Worm (Caenorhabditis elegans) whole organism, early embryonic: Measurements from ENCODE around the gene C26F1.3.

Experiments
- B0310.2 ChIP-seq: sonication (generic microtip); optimal IDR thresholded peaks from 2 replicates; lab custom pipeline; 2016; ENCODE audit warnings: mild to moderate bottlenecking, missing genetic modification characterization, missing compliant biosample characterization
- F13C5.2 ChIP-seq: sonication (generic microtip); optimal IDR thresholded peaks from 2 replicates; lab custom pipeline; 2017; ENCODE audit warnings: mild to moderate bottlenecking, missing genetic modification characterization, inconsistent platforms, missing compliant biosample characterization
- aly-1 ChIP-seq: sonication (generic microtip); optimal IDR thresholded peaks from 2 replicates; lab custom pipeline; 2016; ENCODE audit warnings: missing genetic modification characterization, missing compliant biosample characterization
- ama-1 ChIP-seq: fragments of 150-350 bp; optimal IDR thresholded peaks from 2 replicates; lab custom pipeline; 2014
- ceh-13 ChIP-seq: fragments of 200-800 bp; sonication (Bioruptor generic); optimal IDR thresholded peaks from 2 replicates; lab custom pipeline; 2018; ENCODE audit warnings: mild to moderate bottlenecking, missing genetic modification characterization, missing compliant biosample characterization
- ceh-36 ChIP-seq: sonication (generic microtip); optimal IDR thresholded peaks from 2 replicates; lab custom pipeline; 2016; ENCODE audit warnings: missing genetic modification characterization, inconsistent platforms, missing compliant biosample characterization
- ets-7 ChIP-seq: sonication (generic microtip); optimal IDR thresholded peaks from 2 replicates; lab custom pipeline; 2016; ENCODE audit warnings: missing genotype, missing genetic modification characterization, missing compliant biosample characterization
- flt-1 ChIP-seq: fragments of 200-800 bp; sonication (Bioruptor generic); IDR thresholded peaks from 2 replicates; pipeline ENCODE4 v1.3.6; 2022; ENCODE audit warnings: missing genetic modification characterization, missing compliant biosample characterization
- hmbx-1 ChIP-seq: sonication (generic microtip); optimal IDR thresholded peaks from 2 replicates; lab custom pipeline; 2016; ENCODE audit warnings: mild to moderate bottlenecking, missing genetic modification characterization, missing compliant biosample characterization
- hmg-4 ChIP-seq: fragments of 200-800 bp; sonication (Bioruptor generic); optimal IDR thresholded peaks from 2 replicates; lab custom pipeline; 2018; ENCODE audit warnings: mild to moderate bottlenecking, missing genetic modification characterization, missing compliant biosample characterization
- hnd-1 ChIP-seq: sonication (generic microtip); optimal IDR thresholded peaks from 2 replicates; lab custom pipeline; 2016; ENCODE audit warnings: missing genetic modification characterization, missing compliant biosample characterization
- pes-1 ChIP-seq: fragments of 200-800 bp; sonication (Bioruptor generic); IDR thresholded peaks from 2 replicates; pipeline ENCODE4 v1.3.6; 2022; ENCODE audit warnings: missing genetic modification reagents, missing genetic modification characterization, missing compliant biosample characterization
- scrt-1 ChIP-seq: fragments of 200-800 bp; sonication (Bioruptor generic); IDR thresholded peaks from 2 replicates; pipeline ENCODE4 v1.3.6; 2022; ENCODE audit warnings: missing genetic modification characterization, missing compliant biosample characterization
- sea-1 ChIP-seq: fragments of 200-800 bp; sonication (Bioruptor generic); conservative IDR thresholded peaks from 2 replicates; pipeline ENCODE4 v1.3.6; 2022; ENCODE audit warnings: missing genetic modification characterization, missing compliant biosample characterization
- tbx-11 ChIP-seq: fragments of 200-800 bp; sonication (Bioruptor generic); IDR thresholded peaks from 2 replicates; pipeline ENCODE4 v1.3.6; 2022; ENCODE audit warnings: missing genetic modification characterization, missing compliant biosample characterization
- tbx-37 ChIP-seq: fragments of 200-800 bp; sonication (Bioruptor generic); conservative IDR thresholded peaks from 2 replicates; pipeline ENCODE4 v1.3.6; 2022; ENCODE audit warnings: missing genetic modification reagents, missing genetic modification characterization, missing compliant biosample characterization
- tra-4 ChIP-seq: sonication (generic microtip); optimal IDR thresholded peaks from 2 replicates; lab custom pipeline; 2017; ENCODE audit warnings: missing genetic modification characterization, missing compliant biosample characterization

The C26F1.3 gene

DNA sequence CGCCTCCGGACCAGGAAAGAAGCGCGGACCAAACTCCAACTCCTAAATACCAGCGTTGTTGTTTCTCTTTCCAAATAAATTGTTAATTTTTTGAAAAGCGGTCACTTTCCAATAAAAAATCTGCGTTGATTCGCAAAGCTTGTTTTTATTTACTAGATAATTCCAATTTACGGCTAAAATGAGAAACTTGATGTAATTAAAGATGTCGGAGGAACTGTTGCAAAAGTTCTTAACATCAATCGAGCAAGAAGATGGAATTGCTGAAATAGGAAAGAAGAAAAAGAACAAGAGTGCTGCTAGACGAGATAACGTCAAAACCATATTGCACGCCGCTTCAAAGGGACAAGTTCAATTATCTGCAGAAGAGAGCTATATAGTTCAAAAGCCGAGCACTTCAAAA is at the start of gene C26F1.3:
TSS of gene C26F1.3 (plus strand) at position 203 of the 400 bp plus-strand sequence.
- TF ChIP-seq F13C5.2 (tag; lab: Kevin White, UChicago) (no peak), aly-1 (tag; lab: Kevin White, UChicago) (no peak), scrt-1 (GFP tag; lab: Robert Waterston, UW) (no peak), ets-7 (tag; lab: Kevin White, UChicago) (no peak), tbx-11 (GFP tag; lab: Robert Waterston, UW) (no peak), sea-1 (GFP tag; lab: Robert Waterston, UW) (no peak), ceh-13 (GFP tag; lab: Kevin White, UChicago) (no peak), hnd-1 (tag; lab: Kevin White, UChicago) (no peak), hmbx-1 (no peak), ama-1 (lab: Kevin White, UChicago) (no peak), B0310.2 (tag; lab: Kevin White, UChicago) (no peak), pes-1 (GFP tag; lab: Robert Waterston, UW) (no peak)

DNA sequence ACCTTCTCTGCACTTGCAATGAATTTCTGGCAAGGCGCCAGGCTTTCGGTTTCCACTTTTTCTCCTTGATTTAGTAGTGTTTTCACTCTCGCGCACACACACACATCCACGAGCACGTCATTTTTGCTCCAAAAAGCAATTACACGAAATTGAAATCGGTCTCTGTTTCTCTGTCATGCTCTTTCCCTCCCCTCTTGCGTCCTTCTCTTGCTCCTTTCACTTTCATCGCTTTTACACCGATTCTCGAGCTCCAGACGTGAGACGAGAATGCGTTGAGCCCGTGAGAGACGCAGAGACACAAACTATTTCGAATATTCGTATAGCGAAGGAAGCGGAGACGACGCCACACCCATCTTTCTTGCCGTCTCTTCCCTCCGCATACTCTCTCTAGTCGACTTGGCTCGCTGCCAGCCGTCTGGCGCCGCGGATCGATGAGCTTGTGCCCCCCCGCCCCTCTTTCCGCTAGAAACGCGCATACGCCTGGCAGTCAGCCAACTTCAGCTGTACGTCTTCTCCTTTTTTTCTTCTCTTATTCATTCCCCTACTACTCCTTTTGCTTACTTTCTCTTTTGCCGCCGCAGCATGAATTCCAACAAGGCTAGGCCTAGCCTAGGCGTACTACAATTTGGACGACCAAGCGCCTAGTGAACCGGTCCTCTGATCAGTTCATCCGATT is 49.0 kb upstream of the C26F1.3 start:
- no peak for TF ChIP-seq B0310.2 (tag; lab: Kevin White, UChicago)
- TF ChIP-seq ceh-13 (GFP tag; lab: Kevin White, UChicago): no peak
- no peak for TF ChIP-seq ets-7 (tag; lab: Kevin White, UChicago)
- TF ChIP-seq ama-1 (lab: Kevin White, UChicago): no peak
- no peak for TF ChIP-seq tbx-11 (GFP tag; lab: Robert Waterston, UW)
- no peak for TF ChIP-seq tbx-37 (GFP tag; lab: Robert Waterston, UW)
- TF ChIP-seq tra-4 (tag; lab: Kevin White, UChicago): no peak
- no peak for TF ChIP-seq pes-1 (GFP tag; lab: Robert Waterston, UW)
- no peak for TF ChIP-seq aly-1 (tag; lab: Kevin White, UChicago)
- TF ChIP-seq hmbx-1: no peak
- no peak for TF ChIP-seq scrt-1 (GFP tag; lab: Robert Waterston, UW)
- no peak for TF ChIP-seq sea-1 (GFP tag; lab: Robert Waterston, UW)
- TF ChIP-seq F13C5.2 (tag; lab: Kevin White, UChicago): no peak
- TF ChIP-seq hnd-1 (tag; lab: Kevin White, UChicago): no peak
- no peak for TF ChIP-seq flt-1
- no peak for TF ChIP-seq hmg-4 (GFP tag; lab: Kevin White, UChicago)

DNA sequence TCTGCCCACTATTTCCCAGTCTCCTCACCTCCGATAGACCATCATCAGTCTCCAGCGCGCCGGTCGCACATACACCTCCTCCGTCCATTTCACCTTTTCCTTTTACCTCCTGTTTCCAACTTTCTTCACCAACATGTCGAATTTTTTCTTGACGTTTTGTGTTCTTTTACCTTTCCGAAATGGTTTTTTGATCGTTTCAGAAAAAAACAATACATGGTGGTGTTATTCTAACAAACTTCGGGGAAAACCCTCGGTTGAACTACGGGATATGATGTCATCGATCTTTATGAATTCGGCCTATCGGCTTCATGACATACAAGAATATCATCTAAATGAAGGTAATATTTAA is 48.4 kb upstream of the C26F1.3 start, which contains the start of gene Y97E10C.1:
TSS of gene Y97E10C.1 (plus strand) at position 201 of the 349 bp plus-strand sequence.
- TF ChIP-seq scrt-1 (GFP tag; lab: Robert Waterston, UW) (no peak), B0310.2 (tag; lab: Kevin White, UChicago) (no peak), hmg-4 (GFP tag; lab: Kevin White, UChicago) (no peak), tra-4 (tag; lab: Kevin White, UChicago) (no peak), sea-1 (GFP tag; lab: Robert Waterston, UW) (no peak)

DNA sequence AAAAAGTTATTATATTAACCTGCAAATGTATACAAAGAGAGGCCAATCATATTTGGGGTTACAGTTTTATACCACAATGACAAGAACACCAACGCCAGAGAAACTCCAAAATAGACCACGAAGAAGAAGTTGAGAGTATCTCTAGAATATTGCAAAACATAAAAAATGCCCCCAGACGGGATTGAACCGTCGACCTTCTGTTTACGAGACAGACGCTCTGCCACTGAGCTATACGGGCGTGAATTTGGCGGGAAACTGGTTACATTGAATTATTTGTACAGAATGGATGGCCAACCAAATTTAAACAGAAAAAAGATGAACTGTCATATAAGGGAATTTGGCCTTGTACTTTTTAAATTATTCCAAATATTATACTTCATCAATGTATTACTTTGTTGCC is 46.6 kb upstream of the C26F1.3 start:
- TF ChIP-seq hmbx-1: no peak
- TF ChIP-seq ceh-36 (tag; lab: Kevin White, UChicago): peak; percentile 25
- peak; percentile 8 for TF ChIP-seq B0310.2 (tag; lab: Kevin White, UChicago)
- TF ChIP-seq tbx-37 (GFP tag; lab: Robert Waterston, UW): 0 out of 2 replicates have a peak, but pooled peaks have one; percentile 18
- peak; percentile 37; the same call in 1 of the 2 replicates for TF ChIP-seq pes-1 (GFP tag; lab: Robert Waterston, UW)

DNA sequence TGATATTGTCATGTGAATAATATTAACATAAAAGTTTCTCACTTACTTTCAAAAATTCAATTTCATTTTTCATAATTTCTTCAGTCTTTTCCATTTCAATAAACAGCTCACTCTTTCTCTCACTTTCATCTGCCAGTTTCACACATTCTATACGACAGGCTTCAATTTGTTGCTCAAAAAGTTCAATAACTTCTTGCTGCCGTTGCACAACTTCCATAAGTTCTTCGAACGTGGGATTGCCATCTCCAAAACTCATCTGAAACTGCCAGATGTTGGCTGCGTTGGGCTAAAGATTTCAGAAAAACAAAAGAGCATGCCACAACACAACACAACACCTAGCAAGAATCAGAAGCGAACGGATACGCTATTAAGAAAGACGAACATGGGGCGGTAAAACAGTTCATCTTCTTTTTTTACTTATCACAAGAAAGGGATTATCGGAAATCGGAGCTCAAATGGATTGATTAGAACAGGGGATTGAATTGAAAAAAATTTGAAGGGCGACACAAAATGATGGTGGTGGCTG is 43.8 kb upstream of the C26F1.3 start:
- TF ChIP-seq ets-7 (tag; lab: Kevin White, UChicago) (no peak), tbx-11 (GFP tag; lab: Robert Waterston, UW) (no peak), tbx-37 (GFP tag; lab: Robert Waterston, UW) (no peak), ceh-13 (GFP tag; lab: Kevin White, UChicago) (no peak), B0310.2 (tag; lab: Kevin White, UChicago) (no peak), aly-1 (tag; lab: Kevin White, UChicago) (no peak), F13C5.2 (tag; lab: Kevin White, UChicago) (no peak)

DNA sequence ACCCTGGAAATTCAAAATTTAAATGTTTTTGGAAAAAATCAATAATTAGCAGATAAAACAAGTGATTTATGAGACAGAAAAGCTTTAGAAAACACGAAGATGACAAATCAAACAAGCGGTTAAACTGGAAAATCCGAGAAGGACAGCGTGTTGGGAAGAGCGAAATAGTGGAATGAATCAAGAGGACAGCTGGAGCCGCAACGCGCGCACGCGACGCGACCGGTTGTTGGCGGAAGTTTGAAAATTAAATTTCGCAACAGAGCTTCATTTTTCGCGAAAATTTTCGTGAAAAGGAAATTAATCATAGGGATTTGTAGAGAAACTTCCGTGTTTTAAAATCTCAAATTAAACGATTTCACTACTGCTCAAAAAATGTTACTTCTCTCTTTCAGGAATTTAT is 42.2 kb upstream of the C26F1.3 start, which contains the start of gene clic-1:
TSS of gene clic-1 (minus strand) at position 3 of the 400 bp plus-strand sequence.
- TF ChIP-seq pes-1 (GFP tag; lab: Robert Waterston, UW) (no peak), sea-1 (GFP tag; lab: Robert Waterston, UW) (no peak), tra-4 (tag; lab: Kevin White, UChicago) (no peak), F13C5.2 (tag; lab: Kevin White, UChicago) (peak; percentile 63), hmbx-1 (no peak)

DNA sequence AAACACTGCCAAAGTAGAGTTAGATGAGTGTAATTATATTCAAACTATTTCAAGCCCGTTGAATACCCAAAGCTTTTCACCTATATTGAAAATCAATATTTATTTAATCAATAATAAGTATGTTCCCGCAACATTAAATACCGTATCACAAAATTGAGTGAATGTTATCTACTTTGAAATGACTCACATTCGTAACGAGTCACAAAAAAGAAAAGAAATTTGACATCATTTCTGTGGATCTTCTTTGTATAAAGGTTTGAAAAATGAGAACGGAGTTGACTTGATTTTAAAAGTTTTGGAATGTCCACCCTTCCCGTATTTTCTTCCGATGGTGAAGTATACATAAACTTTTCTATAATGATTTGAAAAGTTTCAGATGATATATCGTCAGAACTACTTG is 41.8 kb upstream of the C26F1.3 start, which contains the start of gene srr-10:
TSS of gene srr-10 (plus strand) at position 301 of the 400 bp plus-strand sequence.
- TF ChIP-seq F13C5.2 (tag; lab: Kevin White, UChicago) (no peak), hmg-4 (GFP tag; lab: Kevin White, UChicago) (no peak), sea-1 (GFP tag; lab: Robert Waterston, UW) (no peak), B0310.2 (tag; lab: Kevin White, UChicago) (no peak), hmbx-1 (no peak), tbx-37 (GFP tag; lab: Robert Waterston, UW) (no peak), tra-4 (tag; lab: Kevin White, UChicago) (no peak), ceh-13 (GFP tag; lab: Kevin White, UChicago) (no peak)
